Fruit fly (Drosophila melanogaster) whole organism, embryonic: Measurements from ENCODE around the gene sinu.

ENCODE experiments used
- Antp ChIP-seq: fragments of 200-800 bp; sonication (Bioruptor generic); optimal IDR thresholded peaks from 3 replicates; lab custom pipeline; 2016; ENCODE audit warnings: missing biosample characterization, missing genetic modification characterization
- BEAF-32 ChIP-seq: fragments of 200-800 bp; sonication (Bioruptor generic); optimal IDR thresholded peaks from 3 replicates; lab custom pipeline; 2017; ENCODE audit warnings: missing biosample characterization, missing genetic modification characterization, mild to moderate bottlenecking, moderate library complexity, missing genetic modification reagents
- Bdp1 ChIP-seq: fragments of 200-800 bp; sonication (Bioruptor generic); optimal IDR thresholded peaks from 3 replicates; lab custom pipeline; 2016; ENCODE audit warnings: missing biosample characterization, missing genetic modification characterization
- Bteb2 ChIP-seq: fragments of 200-800 bp; sonication (Bioruptor generic); optimal IDR thresholded peaks from 2 replicates; lab custom pipeline; 2016; ENCODE audit warnings: missing biosample characterization, missing genetic modification characterization
- CG11695 ChIP-seq: fragments of 200-800 bp; sonication (Bioruptor generic); IDR thresholded peaks from 3 replicates; pipeline ENCODE4 v1.3.6; 2022; ENCODE audit warnings: missing biosample characterization, missing genetic modification characterization
- CG11723 ChIP-seq: fragments of 200-800 bp; sonication (Bioruptor generic); optimal IDR thresholded peaks from 2 replicates; lab custom pipeline; 2017; ENCODE audit warnings: missing biosample characterization, mild to moderate bottlenecking, missing genetic modification characterization
- CG12942 ChIP-seq: fragments of 200-800 bp; sonication (Bioruptor generic); optimal IDR thresholded peaks from 3 replicates; lab custom pipeline; 2016; ENCODE audit warnings: missing biosample characterization, missing genetic modification characterization
- CG13123 ChIP-seq: fragments of 200-800 bp; sonication (Bioruptor generic); optimal IDR thresholded peaks from 2 replicates; lab custom pipeline; 2016; ENCODE audit warnings: missing biosample characterization, missing genetic modification characterization
- CG13287 ChIP-seq: fragments of 200-800 bp; sonication (Bioruptor generic); IDR thresholded peaks from 2 replicates; pipeline ENCODE4 v1.3.6; 2022; ENCODE audit warnings: missing biosample characterization, missing genetic modification characterization; ENCODE audit not compliant: partially characterized antibody
- CG13894 ChIP-seq: fragments of 200-800 bp; sonication (Bioruptor generic); optimal IDR thresholded peaks from 3 replicates; lab custom pipeline; 2018; ENCODE audit warnings: missing biosample characterization, mild to moderate bottlenecking, missing genetic modification characterization, moderate library complexity
- CG15269 ChIP-seq: fragments of 200-800 bp; sonication (Bioruptor generic); optimal IDR thresholded peaks from 2 replicates; lab custom pipeline; 2018; ENCODE audit warnings: missing biosample characterization, mild to moderate bottlenecking, missing genetic modification characterization, moderate library complexity
- CG16779 ChIP-seq: fragments of 200-800 bp; sonication (Bioruptor generic); IDR thresholded peaks from 2 replicates; pipeline ENCODE4 v1.3.6; 2022; ENCODE audit warnings: missing biosample characterization, missing genetic modification characterization
- CG17186 ChIP-seq: fragments of 200-800 bp; sonication (Bioruptor generic); optimal IDR thresholded peaks from 3 replicates; lab custom pipeline; 2017; ENCODE audit warnings: missing biosample characterization, missing genetic modification reagents, missing genetic modification characterization
- CG1832 ChIP-seq: fragments of 200-800 bp; sonication (Bioruptor generic); optimal IDR thresholded peaks from 2 replicates; lab custom pipeline; 2017; ENCODE audit warnings: missing biosample characterization, mild to moderate bottlenecking, missing genetic modification characterization, inconsistent platforms
- CG2712 ChIP-seq: fragments of 200-800 bp; optimal IDR thresholded peaks from 3 replicates; lab custom pipeline; 2019; ENCODE audit warnings: missing biosample characterization, mild to moderate bottlenecking, missing genetic modification characterization, moderate library complexity
- CG4617 ChIP-seq: fragments of 200-800 bp; sonication (Bioruptor generic); optimal IDR thresholded peaks from 3 replicates; lab custom pipeline; 2016; ENCODE audit warnings: missing biosample characterization, missing genetic modification characterization, borderline replicate concordance
- CG8765 ChIP-seq: fragments of 200-800 bp; sonication (Bioruptor generic); IDR thresholded peaks from 2 replicates; pipeline ENCODE4 v1.3.6; 2022; ENCODE audit warnings: missing biosample characterization, missing genetic modification characterization
- CG9797 ChIP-seq: fragments of 200-800 bp; sonication (Bioruptor generic); optimal IDR thresholded peaks from 3 replicates; lab custom pipeline; 2018; ENCODE audit warnings: missing biosample characterization, mild to moderate bottlenecking, missing genetic modification characterization
- Dll ChIP-seq: fragments of 200-800 bp; sonication (Bioruptor generic); IDR thresholded peaks from 4 replicates; pipeline ENCODE4 v1.3.6; 2022; ENCODE audit warnings: missing biosample characterization, missing genetic modification characterization; ENCODE audit not compliant: partially characterized antibody
- HLH4C ChIP-seq: fragments of 200-800 bp; sonication (Bioruptor generic); IDR thresholded peaks from 3 replicates; pipeline ENCODE4 v1.3.6; 2022; ENCODE audit warnings: missing biosample characterization, missing genetic modification characterization; ENCODE audit not compliant: partially characterized antibody
- HLHmδ ChIP-seq: fragments of 200-800 bp; sonication (Bioruptor generic); optimal IDR thresholded peaks from 2 replicates; lab custom pipeline; 2018; ENCODE audit warnings: missing biosample characterization, mild to moderate bottlenecking, missing genetic modification characterization, moderate library complexity
- Hand ChIP-seq: fragments of 200-800 bp; sonication (Bioruptor generic); optimal IDR thresholded peaks from 2 replicates; lab custom pipeline; 2017; ENCODE audit warnings: mild to moderate bottlenecking, missing biosample characterization, missing genetic modification reagents, missing genetic modification characterization
- MBD-R2 ChIP-seq: fragments of 200-800 bp; sonication (Bioruptor generic); IDR thresholded peaks from 2 replicates; pipeline ENCODE4 v1.3.6; 2022; ENCODE audit warnings: missing biosample characterization, missing genetic modification characterization
- MESR4 ChIP-seq: fragments of 200-800 bp; sonication (Bioruptor generic); optimal IDR thresholded peaks from 2 replicates; lab custom pipeline; 2018; ENCODE audit warnings: missing biosample characterization, mild to moderate bottlenecking, missing genetic modification characterization, moderate library complexity
- Meics ChIP-seq: fragments of 200-800 bp; sonication (Bioruptor generic); optimal IDR thresholded peaks from 2 replicates; lab custom pipeline; 2017; ENCODE audit warnings: missing biosample characterization, mild to moderate bottlenecking, missing genetic modification characterization
- Oli ChIP-seq: fragments of 200-800 bp; sonication (Bioruptor generic); optimal IDR thresholded peaks from 2 replicates; lab custom pipeline; 2018; ENCODE audit warnings: missing biosample characterization, mild to moderate bottlenecking, missing genetic modification characterization, moderate library complexity
- PHDP ChIP-seq: fragments of 200-800 bp; sonication (Bioruptor generic); optimal IDR thresholded peaks from 3 replicates; lab custom pipeline; 2018; ENCODE audit warnings: missing biosample characterization, mild to moderate bottlenecking, missing genetic modification characterization, moderate library complexity
- Spps ChIP-seq: fragments of 200-800 bp; sonication (Bioruptor generic); optimal IDR thresholded peaks from 2 replicates; lab custom pipeline; 2018; ENCODE audit warnings: missing biosample characterization, mild to moderate bottlenecking, missing genetic modification characterization
- Vsx1 ChIP-seq: fragments of 200-800 bp; sonication (Bioruptor generic); optimal IDR thresholded peaks from 2 replicates; lab custom pipeline; 2017; ENCODE audit warnings: missing biosample characterization, mild to moderate bottlenecking, missing genetic modification characterization, missing genetic modification reagents
- YL-1 ChIP-seq: fragments of 200-800 bp; sonication (Bioruptor generic); optimal IDR thresholded peaks from 3 replicates; lab custom pipeline; 2017; ENCODE audit warnings: missing biosample characterization, mild to moderate bottlenecking, missing genetic modification characterization
- ci ChIP-seq: fragments of 200-800 bp; sonication (Bioruptor generic); IDR thresholded peaks from 3 replicates; pipeline ENCODE4 v1.3.6; 2022; ENCODE audit warnings: missing biosample characterization, missing genetic modification characterization
- crc ChIP-seq: fragments of 200-800 bp; sonication (Bioruptor generic); optimal IDR thresholded peaks from 2 replicates; lab custom pipeline; 2016; ENCODE audit warnings: missing biosample characterization, missing genetic modification characterization
- crp ChIP-seq, 2 experiments: fragments of 200-800 bp; sonication (Bioruptor generic); optimal IDR thresholded peaks; 2 replicates in 1 of 2; 3 replicates in 1 of 2; lab custom pipeline; 2017; ENCODE audit warnings: missing biosample characterization in 2 of 2, missing genetic modification characterization in 2 of 2, mild to moderate bottlenecking in 1 of 2, moderate library complexity in 1 of 2
- dm ChIP-seq: fragments of 200-800 bp; sonication (Bioruptor generic); optimal IDR thresholded peaks from 3 replicates; lab custom pipeline; 2016; ENCODE audit warnings: missing biosample characterization, missing genetic modification characterization
- ems ChIP-seq: fragments of 200-800 bp; sonication (Bioruptor generic); optimal IDR thresholded peaks from 3 replicates; lab custom pipeline; 2016; ENCODE audit warnings: missing biosample characterization, missing genetic modification characterization
- gfzf ChIP-seq: fragments of 200-800 bp; sonication (Bioruptor generic); optimal IDR thresholded peaks from 2 replicates; lab custom pipeline; 2016; ENCODE audit warnings: missing biosample characterization, mild to moderate bottlenecking, missing genetic modification characterization, moderate library complexity
- ham ChIP-seq: fragments of 200-800 bp; sonication (Bioruptor generic); IDR thresholded peaks from 2 replicates; pipeline ENCODE4 v1.3.6; 2022; ENCODE audit warnings: missing biosample characterization, missing genetic modification characterization
- hth ChIP-seq: fragments of >200 bp; optimal IDR thresholded peaks from 2 replicates; lab custom pipeline; 2017; ENCODE audit warnings: inconsistent platforms
- mam ChIP-seq: fragments of 200-800 bp; sonication (Bioruptor generic); optimal IDR thresholded peaks from 3 replicates; lab custom pipeline; 2016; ENCODE audit warnings: missing biosample characterization, missing genetic modification characterization
- nerfin-1 ChIP-seq: fragments of 200-800 bp; sonication (Bioruptor generic); optimal IDR thresholded peaks from 3 replicates; lab custom pipeline; 2019; ENCODE audit warnings: missing biosample characterization, mild to moderate bottlenecking, missing genetic modification characterization, moderate library complexity
- onecut ChIP-seq: fragments of 200-800 bp; sonication (Bioruptor generic); IDR thresholded peaks from 2 replicates; pipeline ENCODE4 v1.3.6; 2022; ENCODE audit warnings: missing biosample characterization, missing genetic modification characterization
- pzg ChIP-seq: fragments of 200-800 bp; sonication (Bioruptor generic); optimal IDR thresholded peaks from 3 replicates; lab custom pipeline; 2018; ENCODE audit warnings: missing biosample characterization, mild to moderate bottlenecking, missing genetic modification characterization, moderate library complexity
- sd ChIP-seq: fragments of 200-800 bp; sonication (Bioruptor generic); optimal IDR thresholded peaks from 3 replicates; lab custom pipeline; 2018; ENCODE audit warnings: missing biosample characterization, mild to moderate bottlenecking, missing genetic modification characterization, moderate library complexity
- sna ChIP-seq: fragments of 200-800 bp; sonication (Bioruptor generic); IDR thresholded peaks from 2 replicates; pipeline ENCODE4 v1.3.6; 2022; ENCODE audit warnings: missing biosample characterization, missing genetic modification characterization; ENCODE audit not compliant: partially characterized antibody
- sob ChIP-seq: fragments of 200-800 bp; sonication (Bioruptor generic); IDR thresholded peaks from 2 replicates; pipeline ENCODE4 v1.3.6; 2022; ENCODE audit warnings: missing biosample characterization, missing genetic modification characterization
- stwl ChIP-seq: fragments of 200-800 bp; sonication (Bioruptor generic); optimal IDR thresholded peaks from 3 replicates; lab custom pipeline; 2018; ENCODE audit warnings: missing biosample characterization, mild to moderate bottlenecking, missing genetic modification characterization, moderate library complexity
- sug ChIP-seq: fragments of 200-800 bp; optimal IDR thresholded peaks from 2 replicates; lab custom pipeline; 2019; ENCODE audit warnings: missing biosample characterization, mild to moderate bottlenecking, missing genetic modification characterization, moderate library complexity
- tll ChIP-seq, 2 experiments: fragments of 200-800 bp in 1 of 2; fragments of >200 bp in 1 of 2; sonication (Bioruptor generic) in 1 of 2; optimal IDR thresholded peaks; 2 replicates each; lab custom pipeline; 2017 to 2019; ENCODE audit warnings: missing biosample characterization in 2 of 2, missing genetic modification characterization in 2 of 2, mild to moderate bottlenecking in 1 of 2, moderate library complexity in 1 of 2
- trem ChIP-seq: fragments of 200-800 bp; optimal IDR thresholded peaks from 3 replicates; lab custom pipeline; 2019; ENCODE audit warnings: missing biosample characterization, mild to moderate bottlenecking, missing genetic modification characterization, moderate library complexity
- wdn ChIP-seq: fragments of 200-800 bp; sonication (Bioruptor generic); IDR thresholded peaks from 2 replicates; pipeline ENCODE4 v1.3.6; 2022; ENCODE audit warnings: missing biosample characterization, missing genetic modification characterization

Gene sinu

dm6 chr3L:5561341-5561740 lies at the start of gene sinu:
Gene sinu (minus strand): TSS chr3L:5561598.
- TF ChIP-seq Dll (GFP tag; lab: Robert Waterston, UW) (0 out of 4 replicates have a peak, but pooled peaks have one; percentile 28), sob (GFP tag; lab: Robert Waterston, UW) (no peak), dm (GFP tag; lab: Kevin White, UChicago) (no peak), MBD-R2 (GFP tag; lab: Robert Waterston, UW) (peak; percentile 61), Vsx1 (GFP tag; lab: Kevin White, UChicago) (no peak), CG13894 (tag; lab: Kevin White, UChicago) (no peak), CG9797 (GFP tag; lab: Kevin White, UChicago) (peak; percentile 66), sd (tag; lab: Kevin White, UChicago) (peak; percentile 50), Spps (tag; lab: Kevin White, UChicago) (no peak), ham (no peak), onecut (no peak), CG15269 (tag; lab: Kevin White, UChicago) (no peak), ci (GFP tag; lab: Robert Waterston, UW) (no peak), CG2712 (tag; lab: Kevin White, UChicago) (peak; percentile 28), crp (GFP tag; optimal IDR thresholded peaks at IDR 0.05; lab: Kevin White, UChicago) (peak in 1 of 2 experiments; percentile 70), Oli (tag; lab: Kevin White, UChicago) (no peak), CG4617 (GFP tag; lab: Kevin White, UChicago) (peak; percentile 71), CG8765 (GFP tag; lab: Robert Waterston, UW) (no peak), Hand (GFP tag; lab: Kevin White, UChicago) (no peak), HLHmδ (GFP tag; lab: Kevin White, UChicago) (no peak), BEAF-32 (peak; percentile 11), CG12942 (GFP tag; lab: Kevin White, UChicago) (no peak), CG1832 (no peak), CG11695 (no peak), Antp (no peak), hth (lab: Kevin White, UChicago) (no peak), HLH4C (GFP tag; lab: Robert Waterston, UW) (no peak), pzg (GFP tag; lab: Kevin White, UChicago) (peak; percentile 40), MESR4 (GFP tag; lab: Kevin White, UChicago) (peak; percentile 84), ems (no peak), CG16779 (GFP tag; lab: Robert Waterston, UW) (peak; percentile 32; the same call in 1 of the 2 replicates), Bteb2 (no peak), sug (tag; lab: Kevin White, UChicago) (no peak), CG13123 (GFP tag; lab: Kevin White, UChicago) (no peak), tll (GFP tag; optimal IDR thresholded peaks at IDR 0.05; lab: Kevin White, UChicago) (no peak), CG11723 (GFP tag; lab: Kevin White, UChicago) (no peak), wdn (no peak), sna (GFP tag; lab: Robert Waterston, UW) (no peak), CG17186 (GFP tag; lab: Kevin White, UChicago) (no peak), CG13287 (GFP tag; lab: Robert Waterston, UW) (0 out of 2 replicates have a peak, but pooled peaks have one; percentile 22), YL-1 (GFP tag; lab: Kevin White, UChicago) (peak; percentile 70), crc (GFP tag; lab: Kevin White, UChicago) (no peak), stwl (tag; lab: Kevin White, UChicago) (peak; percentile 64), Meics (GFP tag; lab: Kevin White, UChicago) (no peak), gfzf (peak; percentile 67), PHDP (no peak), nerfin-1 (tag; lab: Kevin White, UChicago) (peak; percentile 55), mam (no peak), trem (tag; lab: Kevin White, UChicago) (peak; percentile 23), Bdp1 (GFP tag; lab: Kevin White, UChicago) (no peak)
